Worm (Caenorhabditis elegans) whole organism, L1 larva: ENCODE data around the gene cpsf-3.
A peak's percentile ranks its signal among the peaks of the same experiment; 100 is the strongest.

Source experiments
- C34B4.2 ChIP-seq: sonication (generic microtip); optimal IDR thresholded peaks from 2 replicates; lab custom pipeline; 2017; ENCODE audit warnings: mild to moderate bottlenecking, missing genetic modification characterization, missing compliant biosample characterization
- elt-2 ChIP-seq: sonication (generic microtip); optimal IDR thresholded peaks from 2 replicates; lab custom pipeline; 2016; ENCODE audit warnings: missing genetic modification characterization, mild to moderate bottlenecking, inconsistent platforms, missing compliant biosample characterization, missing genetic modification reagents
- snu-23 ChIP-seq: sonication (generic microtip); optimal IDR thresholded peaks from 2 replicates; lab custom pipeline; 2016; ENCODE audit warnings: missing genetic modification characterization, missing compliant biosample characterization

DNA sequence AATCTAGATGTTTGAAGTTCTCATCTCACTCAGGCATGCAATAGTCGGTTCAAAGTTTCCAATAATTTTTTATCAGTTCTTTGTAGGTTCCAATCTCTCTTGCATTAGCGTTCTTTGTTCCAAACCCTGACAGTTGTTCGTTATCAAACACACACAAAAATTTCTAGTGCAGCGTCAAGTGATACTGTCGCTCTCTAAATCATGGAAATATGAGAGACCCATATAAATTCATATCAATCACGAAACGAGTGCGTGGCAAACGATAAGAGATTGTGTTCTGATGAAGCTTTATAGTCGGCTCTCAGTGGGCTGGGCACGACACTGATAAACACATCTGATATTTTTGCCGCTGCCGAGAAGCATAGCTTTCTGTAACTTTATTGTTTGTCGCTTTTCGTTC is 31.5 kb upstream of the cpsf-3 start:
- TF ChIP-seq elt-2 (tag; lab: Kevin White, UChicago), result peak; percentile 95
- TF ChIP-seq snu-23, result no peak
- no peak for TF ChIP-seq C34B4.2 (tag; lab: Kevin White, UChicago)
